Worm (Caenorhabditis elegans) whole organism, mixed stage, embryonic: ENCODE data around the gene R11G10.3.

Experiments
- lin-32 ChIP-seq: fragments of 200-800 bp; sonication (Bioruptor generic); optimal IDR thresholded peaks from 2 replicates; lab custom pipeline; 2018; ENCODE audit warnings: mild to moderate bottlenecking, missing genetic modification characterization, missing compliant biosample characterization
- mep-1 ChIP-seq: fragments of 150-350 bp; optimal IDR thresholded peaks from 2 replicates; lab custom pipeline; 2017; ENCODE audit warnings: missing biosample characterization, missing genetic modification reagents, missing genetic modification characterization, inconsistent platforms
- nhr-12 ChIP-seq: fragments of 150-350 bp; optimal IDR thresholded peaks from 2 replicates; lab custom pipeline; 2014; ENCODE audit warnings: missing biosample characterization, missing genetic modification characterization
- nhr-237 ChIP-seq: fragments of 150-350 bp; optimal IDR thresholded peaks from 2 replicates; lab custom pipeline; 2014; ENCODE audit warnings: missing biosample characterization, missing genetic modification characterization
- pha-4 ChIP-seq: fragments of 150-350 bp; optimal IDR thresholded peaks from 2 replicates; lab custom pipeline; 2018; ENCODE audit warnings: missing biosample characterization, missing genetic modification reagents, missing genetic modification characterization
- unc-62 ChIP-seq: fragments of 150-350 bp; optimal IDR thresholded peaks from 2 replicates; lab custom pipeline; 2014; ENCODE audit warnings: missing biosample characterization, missing genetic modification reagents, missing genetic modification characterization
- ztf-11 ChIP-seq: fragments of 150-350 bp; optimal IDR thresholded peaks from 2 replicates; lab custom pipeline; 2014; ENCODE audit warnings: missing biosample characterization, missing genetic modification characterization

DNA sequence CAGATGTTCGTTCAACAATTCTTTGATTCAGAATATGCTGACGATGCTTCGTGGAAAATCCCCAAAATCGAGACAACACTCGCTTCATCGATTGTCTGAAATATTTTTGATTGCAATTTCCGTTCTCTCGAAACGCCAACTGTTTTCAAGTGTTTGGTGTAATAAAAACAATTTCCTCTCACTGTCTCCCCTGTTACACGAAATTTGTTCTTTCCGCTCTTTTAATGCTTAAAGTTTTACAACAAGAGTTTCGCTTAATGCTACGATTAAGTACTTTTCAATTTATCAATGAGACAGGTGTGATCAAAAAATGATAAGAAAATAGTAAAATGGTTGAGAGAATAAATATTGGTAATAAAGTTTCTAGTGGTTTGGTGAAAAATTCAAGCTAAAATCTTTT is 33.0 kb downstream of the R11G10.3 start, which contains the start of gene C56A3.6:
- TF ChIP-seq nhr-237 (tag; lab: Kevin White, UChicago) (no peak), pha-4 (no peak), mep-1 (tag; lab: Kevin White, UChicago) (no peak), ztf-11 (tag; lab: Kevin White, UChicago) (no peak), lin-32 (GFP tag; lab: Kevin White, UChicago) (no peak), nhr-12 (tag; lab: Kevin White, UChicago) (no peak), unc-62 (GFP tag; lab: Kevin White, UChicago) (no peak)
